Worm (Caenorhabditis elegans): Measurements from ENCODE around the gene ost-1.

Gene ost-1

ce11 chrIV:1093870-1094564, 13.2 kb upstream of the ost-1 start, which contains the start of the genes cct-8 and Y55F3AR.2:
Gene cct-8 (minus strand): TSS chrIV:1093920.
Gene Y55F3AR.2 (plus strand): TSS chrIV:1094541.
- TF ChIP-seq ref-1 (GFP tag; conservative IDR thresholded peaks at IDR 0.05) (no peak), med-1 (GFP tag; optimal IDR thresholded peaks at IDR 0.05; ENCODE audit: insufficient read depth) (no peak), tab-1 (GFP tag; IDR thresholded peaks at IDR 0.05) (no peak), cog-1 (tag; optimal IDR thresholded peaks at IDR 0.05) (peak; percentile 88), ztf-23 (GFP tag; IDR thresholded peaks at IDR 0.05) (peak; percentile 92), flt-1 (GFP tag; IDR thresholded peaks at IDR 0.05) (peak; percentile 81), klf-2 (GFP tag; conservative IDR thresholded peaks at IDR 0.05) (peak; percentile 52; the same call in 1 of the 2 replicates), T22C8.4 (GFP tag; IDR thresholded peaks at IDR 0.05) (peak; percentile 55; the same call in 1 of the 2 replicates), ztf-29 (GFP tag; IDR thresholded peaks at IDR 0.05) (no peak)

- no peak for TF ChIP-seq cog-1 (tag; optimal IDR thresholded peaks at IDR 0.05)
Measured at ce11 chrIV:1096154-1096553, 11.0 kb upstream of the ost-1 start.

ce11 chrIV:1097153-1097552, 10.0 kb upstream of the ost-1 start, which contains the start of gene cox-18:
Gene cox-18 (plus strand): TSS chrIV:1097453.
- TF ChIP-seq tab-1 (GFP tag; IDR thresholded peaks at IDR 0.05) (no peak), ztf-23 (GFP tag; IDR thresholded peaks at IDR 0.05) (no peak), flt-1 (GFP tag; IDR thresholded peaks at IDR 0.05) (no peak), T22C8.4 (GFP tag; IDR thresholded peaks at IDR 0.05) (no peak), klf-2 (GFP tag; conservative IDR thresholded peaks at IDR 0.05) (no peak), cog-1 (tag; optimal IDR thresholded peaks at IDR 0.05) (no peak), ztf-29 (GFP tag; IDR thresholded peaks at IDR 0.05) (no peak), ref-1 (GFP tag; conservative IDR thresholded peaks at IDR 0.05) (no peak), med-1 (GFP tag; optimal IDR thresholded peaks at IDR 0.05; ENCODE audit: insufficient read depth) (no peak)

ce11 chrIV:1104518-1104917, 2.7 kb upstream of the ost-1 start, which contains the start of the genes C44B12.9 and C44B12.3:
Gene C44B12.9 (minus strand): TSS chrIV:1104618.
Gene C44B12.3 (plus strand): TSS chrIV:1104766.
- TF ChIP-seq med-1 (GFP tag; optimal IDR thresholded peaks at IDR 0.05; ENCODE audit: insufficient read depth) = no peak
- TF ChIP-seq ref-1 (GFP tag; conservative IDR thresholded peaks at IDR 0.05) = no peak
- TF ChIP-seq T22C8.4 (GFP tag; IDR thresholded peaks at IDR 0.05) = no peak
- TF ChIP-seq klf-2 (GFP tag; conservative IDR thresholded peaks at IDR 0.05) = no peak
- TF ChIP-seq cog-1 (tag; optimal IDR thresholded peaks at IDR 0.05) = no peak
- no peak for TF ChIP-seq ztf-23 (GFP tag; IDR thresholded peaks at IDR 0.05)
- TF ChIP-seq tab-1 (GFP tag; IDR thresholded peaks at IDR 0.05) = no peak
- no peak for TF ChIP-seq ztf-29 (GFP tag; IDR thresholded peaks at IDR 0.05)

ce11 chrIV:1105104-1105503, 2.1 kb upstream of the ost-1 start:
- TF ChIP-seq med-1 (GFP tag; optimal IDR thresholded peaks at IDR 0.05; ENCODE audit: insufficient read depth) (no peak), tab-1 (GFP tag; IDR thresholded peaks at IDR 0.05) (no peak), T22C8.4 (GFP tag; IDR thresholded peaks at IDR 0.05) (no peak), ref-1 (GFP tag; conservative IDR thresholded peaks at IDR 0.05) (no peak), ztf-23 (GFP tag; IDR thresholded peaks at IDR 0.05) (no peak), klf-2 (GFP tag; conservative IDR thresholded peaks at IDR 0.05) (no peak), ztf-29 (GFP tag; IDR thresholded peaks at IDR 0.05) (no peak), cog-1 (tag; optimal IDR thresholded peaks at IDR 0.05) (no peak)

ce11 chrIV:1105999-1106398, 1.2 kb upstream of the ost-1 start:
- TF ChIP-seq T22C8.4 (GFP tag; IDR thresholded peaks at IDR 0.05) (no peak), cog-1 (tag; optimal IDR thresholded peaks at IDR 0.05) (no peak), ztf-29 (GFP tag; IDR thresholded peaks at IDR 0.05) (no peak), ztf-23 (GFP tag; IDR thresholded peaks at IDR 0.05) (no peak), ref-1 (GFP tag; conservative IDR thresholded peaks at IDR 0.05) (no peak), tab-1 (GFP tag; IDR thresholded peaks at IDR 0.05) (no peak)

- TF ChIP-seq T22C8.4 (GFP tag; IDR thresholded peaks at IDR 0.05) (no peak), ztf-29 (GFP tag; IDR thresholded peaks at IDR 0.05) (no peak), ref-1 (GFP tag; conservative IDR thresholded peaks at IDR 0.05) (no peak), med-1 (GFP tag; optimal IDR thresholded peaks at IDR 0.05; ENCODE audit: insufficient read depth) (no peak), tab-1 (GFP tag; IDR thresholded peaks at IDR 0.05) (no peak), cog-1 (tag; optimal IDR thresholded peaks at IDR 0.05) (peak; percentile 35)
Measured at ce11 chrIV:1108030-1108429, 834 bp downstream of the ost-1 start.

- TF ChIP-seq ref-1 (GFP tag; conservative IDR thresholded peaks at IDR 0.05) (no peak), cog-1 (tag; optimal IDR thresholded peaks at IDR 0.05) (no peak), med-1 (GFP tag; optimal IDR thresholded peaks at IDR 0.05; ENCODE audit: insufficient read depth) (no peak), tab-1 (GFP tag; IDR thresholded peaks at IDR 0.05) (no peak), T22C8.4 (GFP tag; IDR thresholded peaks at IDR 0.05) (no peak), ztf-23 (GFP tag; IDR thresholded peaks at IDR 0.05) (no peak), ztf-29 (GFP tag; IDR thresholded peaks at IDR 0.05) (no peak), flt-1 (GFP tag; IDR thresholded peaks at IDR 0.05) (no peak), klf-2 (GFP tag; conservative IDR thresholded peaks at IDR 0.05) (no peak)
Measured at ce11 chrIV:1110999-1111398, 3.8 kb downstream of the ost-1 start.

- TF ChIP-seq flt-1 (GFP tag; IDR thresholded peaks at IDR 0.05) = no peak
- no peak for TF ChIP-seq cog-1 (tag; optimal IDR thresholded peaks at IDR 0.05)
- no peak for TF ChIP-seq med-1 (GFP tag; optimal IDR thresholded peaks at IDR 0.05; ENCODE audit: insufficient read depth)
- TF ChIP-seq klf-2 (GFP tag; conservative IDR thresholded peaks at IDR 0.05) = no peak
Measured at ce11 chrIV:1113638-1114037, 6.4 kb downstream of the ost-1 start, which contains the start of gene srx-14. Gene srx-14 (minus strand): TSS chrIV:1113738.

ce11 chrIV:1118566-1118965, 11.4 kb downstream of the ost-1 start, which contains the start of gene srx-13:
Gene srx-13 (minus strand): TSS chrIV:1118666.
- TF ChIP-seq klf-2 (GFP tag; conservative IDR thresholded peaks at IDR 0.05) = no peak
- TF ChIP-seq flt-1 (GFP tag; IDR thresholded peaks at IDR 0.05) = no peak

Measured in whole organism, midembryonic.